Fruit fly (Drosophila melanogaster): ENCODE measurements around the gene Prosbeta7.

Prosbeta7 gene

DNA sequence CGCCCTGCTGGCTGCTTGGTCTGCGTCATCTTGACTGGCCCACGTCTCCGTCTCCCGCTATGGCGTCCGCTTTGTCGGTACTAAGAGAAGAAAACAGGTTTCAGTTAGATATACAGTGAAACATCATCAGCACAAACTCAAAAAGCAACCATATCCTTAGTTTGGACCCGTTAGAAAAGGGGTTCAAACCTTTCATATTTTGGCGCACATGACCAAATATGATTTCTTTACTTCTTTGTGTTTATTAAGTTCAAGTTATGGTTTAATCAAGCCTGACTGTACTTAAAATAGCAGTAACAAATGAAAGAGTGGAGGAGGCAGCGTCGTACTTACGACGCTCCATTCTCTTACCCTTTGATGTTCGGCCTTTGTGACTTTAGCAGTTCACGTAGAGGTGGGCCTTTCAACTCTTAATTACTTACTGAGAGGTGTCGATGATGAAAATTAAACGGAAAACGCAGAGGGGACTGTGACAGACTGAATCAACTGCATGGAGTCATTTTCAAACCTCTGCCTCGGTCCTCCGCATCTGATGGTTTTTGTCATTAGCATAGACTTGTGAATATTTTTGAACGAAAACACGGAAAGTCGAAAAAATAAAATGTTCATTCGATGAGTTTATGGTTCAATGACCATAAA lies 3.6 kb upstream of the Prosbeta7 start (continued):
- TF ChIP-seq CG33213 (GFP tag; optimal IDR thresholded peaks at IDR 0.05) (peak; percentile 69), hb (GFP tag; IDR thresholded peaks at IDR 0.05; ENCODE audit: partially characterized antibody) (no peak), ttk (GFP tag; IDR thresholded peaks at IDR 0.05) (peak; percentile 76), nerfin-1 (tag; optimal IDR thresholded peaks at IDR 0.05) (peak; percentile 47), Jarid2 (GFP tag; optimal IDR thresholded peaks at IDR 0.05) (peak; percentile 41), psq (GFP tag; optimal IDR thresholded peaks at IDR 0.05) (peak; percentile 41), CG5180 (GFP tag; optimal IDR thresholded peaks at IDR 0.05) (no peak), CG10321 (GFP tag; IDR thresholded peaks at IDR 0.05) (peak; percentile 45; the same call in 1 of the 2 replicates), Mad (GFP tag; optimal IDR thresholded peaks at IDR 0.05) (peak; percentile 74), chn (GFP tag; optimal IDR thresholded peaks at IDR 0.05) (peak; percentile 65), Ada2b (GFP tag; IDR thresholded peaks at IDR 0.05) (peak; percentile 90), CG1832 (GFP tag; optimal IDR thresholded peaks at IDR 0.05) (no peak), dmrt11E (tag; optimal IDR thresholded peaks at IDR 0.05) (peak; percentile 55), CG7963 (GFP tag; IDR thresholded peaks at IDR 0.05; ENCODE audit: partially characterized antibody) (no peak), Spps (tag; optimal IDR thresholded peaks at IDR 0.05) (peak; percentile 47), HmgD (GFP tag; optimal IDR thresholded peaks at IDR 0.05) (peak; percentile 25), CG16779 (GFP tag; IDR thresholded peaks at IDR 0.05) (peak; percentile 88), C15 (GFP tag; IDR thresholded peaks at IDR 0.05) (peak; percentile 72; the same call in 1 of the 3 replicates), CG15479 (GFP tag; optimal IDR thresholded peaks at IDR 0.05) (no peak), gfzf (GFP tag; optimal IDR thresholded peaks at IDR 0.05) (no peak), ERR (GFP tag; optimal IDR thresholded peaks at IDR 0.05) (peak; percentile 77), usp (GFP tag; optimal IDR thresholded peaks at IDR 0.05) (no peak), CG6654 (GFP tag; optimal IDR thresholded peaks at IDR 0.05) (peak; percentile 55), Nf-YB (GFP tag; optimal IDR thresholded peaks at IDR 0.05) (peak; percentile 61), CG12769 (tag; optimal IDR thresholded peaks at IDR 0.05) (peak; percentile 88), CG11398 (GFP tag; optimal IDR thresholded peaks at IDR 0.05) (peak; percentile 54), CG6765 (GFP tag; optimal IDR thresholded peaks at IDR 0.05) (peak; percentile 54), da (GFP tag; optimal IDR thresholded peaks at IDR 0.05) (no peak), nau (GFP tag; optimal IDR thresholded peaks at IDR 0.05) (peak; percentile 78), kni (GFP tag; optimal IDR thresholded peaks at IDR 0.05) (peak; percentile 1), Blimp-1 (GFP tag; optimal IDR thresholded peaks at IDR 0.05) (peak; percentile 80), CG6272 (GFP tag; IDR thresholded peaks at IDR 0.05) (peak; percentile 69), Rx (GFP tag; IDR thresholded peaks at IDR 0.05) (peak; percentile 68; the same call in 1 of the 2 replicates), Bdp1 (GFP tag; optimal IDR thresholded peaks at IDR 0.05) (peak; percentile 57), rib (GFP tag; IDR thresholded peaks at IDR 0.05) (no peak), Eip74EF (GFP tag; optimal IDR thresholded peaks at IDR 0.05) (peak in 1 of 2 experiments; percentile 77), CG7745 (tag; optimal IDR thresholded peaks at IDR 0.05) (no peak), CG13123 (GFP tag; optimal IDR thresholded peaks at IDR 0.05) (peak; percentile 34), Ssrp (tag; optimal IDR thresholded peaks at IDR 0.05) (peak; percentile 72), kay (GFP tag; optimal IDR thresholded peaks at IDR 0.05) (peak; percentile 85), trh (GFP tag; optimal IDR thresholded peaks at IDR 0.05) (no peak), knrl (GFP tag; IDR thresholded peaks at IDR 0.05; ENCODE audit: partially characterized antibody) (no peak), BtbVII (GFP tag; optimal IDR thresholded peaks at IDR 0.05) (peak; percentile 77), emc (GFP tag; optimal IDR thresholded peaks at IDR 0.05) (peak; percentile 59), CG10565 (GFP tag; optimal IDR thresholded peaks at IDR 0.05) (no peak), tup (GFP tag; optimal IDR thresholded peaks at IDR 0.05) (peak; percentile 66), crc (GFP tag; optimal IDR thresholded peaks at IDR 0.05) (peak; percentile 66), so (GFP tag; IDR thresholded peaks at IDR 0.05) (peak; percentile 87; the same call in 2 of the 3 replicates), run (tag; optimal IDR thresholded peaks at IDR 0.05) (peak; percentile 63)
